Worm (Caenorhabditis elegans): ENCODE measurements around the gene dsh-1.

Gene dsh-1

ce11 chrII:5202930-5203329, 22.3 kb downstream of the dsh-1 start, which contains the start of gene ampd-1:
ampd-1 (plus strand) TSS chrII:5203322.
- TF ChIP-seq ces-1 (GFP tag; optimal IDR thresholded peaks at IDR 0.05) (no peak), ceh-83 (GFP tag; optimal IDR thresholded peaks at IDR 0.05) (no peak), bed-3 (GFP tag; optimal IDR thresholded peaks at IDR 0.05) (no peak), unc-39 (tag; optimal IDR thresholded peaks at IDR 0.05) (no peak), ceh-39 (tag; optimal IDR thresholded peaks at IDR 0.05) (no peak), ham-2 (GFP tag; optimal IDR thresholded peaks at IDR 0.05) (no peak), sem-2 (GFP tag; optimal IDR thresholded peaks at IDR 0.05) (no peak), drap-1 (GFP tag; optimal IDR thresholded peaks at IDR 0.05) (no peak), nhr-237 (tag; optimal IDR thresholded peaks at IDR 0.05) (no peak), unc-62 (GFP tag; optimal IDR thresholded peaks at IDR 0.05) (no peak), ztf-11 (tag; optimal IDR thresholded peaks at IDR 0.05) (no peak), nhr-12 (tag; optimal IDR thresholded peaks at IDR 0.05) (no peak), elt-1 (tag; optimal IDR thresholded peaks at IDR 0.05; ENCODE audit: borderline replicate concordance, insufficient read depth) (no peak), nhr-2 (tag; optimal IDR thresholded peaks at IDR 0.05) (no peak), unc-120 (tag; optimal IDR thresholded peaks at IDR 0.05; ENCODE audit: poor library complexity, severe bottlenecking) (no peak), nhr-28 (tag; optimal IDR thresholded peaks at IDR 0.05) (no peak), elt-3 (tag; optimal IDR thresholded peaks at IDR 0.05) (no peak), mab-5 (tag; optimal IDR thresholded peaks at IDR 0.05) (no peak)

ce11 chrII:5201922-5202562, 23.1 kb downstream of the dsh-1 start:
- TF ChIP-seq ham-2 (GFP tag; optimal IDR thresholded peaks at IDR 0.05) (no peak), snpc-4 (tag; optimal IDR thresholded peaks at IDR 0.05) (no peak), lsy-2 (tag; optimal IDR thresholded peaks at IDR 0.05) (no peak), elt-1 (tag; optimal IDR thresholded peaks at IDR 0.05; ENCODE audit: borderline replicate concordance, insufficient read depth) (no peak), tbx-8 (GFP tag; optimal IDR thresholded peaks at IDR 0.05) (no peak), unc-120 (tag; optimal IDR thresholded peaks at IDR 0.05; ENCODE audit: poor library complexity, severe bottlenecking) (no peak), nhr-237 (tag; optimal IDR thresholded peaks at IDR 0.05) (no peak), bed-3 (GFP tag; optimal IDR thresholded peaks at IDR 0.05) (no peak), hlh-1 (tag; optimal IDR thresholded peaks at IDR 0.05) (no peak), ceh-83 (GFP tag; optimal IDR thresholded peaks at IDR 0.05) (no peak), drap-1 (GFP tag; optimal IDR thresholded peaks at IDR 0.05) (no peak), ztf-11 (tag; optimal IDR thresholded peaks at IDR 0.05) (no peak), nhr-2 (tag; optimal IDR thresholded peaks at IDR 0.05) (no peak), lin-13 (tag; optimal IDR thresholded peaks at IDR 0.05) (no peak), flh-1 (GFP tag; optimal IDR thresholded peaks at IDR 0.05) (no peak), pha-4 (tag; optimal IDR thresholded peaks at IDR 0.05) (no peak), nhr-12 (tag; optimal IDR thresholded peaks at IDR 0.05) (no peak), lin-32 (GFP tag; optimal IDR thresholded peaks at IDR 0.05) (no peak)

- TF ChIP-seq snpc-4 (tag; optimal IDR thresholded peaks at IDR 0.05) (no peak), hlh-1 (tag; optimal IDR thresholded peaks at IDR 0.05) (no peak), ceh-43 (GFP tag; optimal IDR thresholded peaks at IDR 0.05) (no peak), unc-62 (GFP tag; optimal IDR thresholded peaks at IDR 0.05) (peak; percentile 10), cnd-1 (tag; optimal IDR thresholded peaks at IDR 0.05) (no peak), zip-8 (tag; optimal IDR thresholded peaks at IDR 0.05) (no peak), mep-1 (tag; optimal IDR thresholded peaks at IDR 0.05) (peak; percentile 13), lin-13 (tag; optimal IDR thresholded peaks at IDR 0.05) (no peak), unc-120 (tag; optimal IDR thresholded peaks at IDR 0.05; ENCODE audit: poor library complexity, severe bottlenecking) (peak; percentile 58), drap-1 (GFP tag; optimal IDR thresholded peaks at IDR 0.05) (no peak), sem-2 (GFP tag; optimal IDR thresholded peaks at IDR 0.05) (no peak), ham-2 (GFP tag; optimal IDR thresholded peaks at IDR 0.05) (no peak), tbx-8 (GFP tag; optimal IDR thresholded peaks at IDR 0.05) (no peak), sptf-1 (tag; optimal IDR thresholded peaks at IDR 0.05) (no peak), nhr-28 (tag; optimal IDR thresholded peaks at IDR 0.05) (no peak), blmp-1 (tag; optimal IDR thresholded peaks at IDR 0.05) (no peak), mls-2 (tag; optimal IDR thresholded peaks at IDR 0.05) (no peak), unc-39 (tag; optimal IDR thresholded peaks at IDR 0.05) (no peak), lin-32 (GFP tag; optimal IDR thresholded peaks at IDR 0.05) (no peak), ceh-39 (tag; optimal IDR thresholded peaks at IDR 0.05) (no peak)
These were observed 24.1 kb downstream of the dsh-1 start for ce11 chrII:5200987-5201582.
